Worm (Caenorhabditis elegans): ENCODE results near the gene tag-281.

Gene tag-281

ce11 chrII:12499969-12500368, 40.4 kb downstream of the tag-281 start:
- TF ChIP-seq unc-62 (GFP tag; optimal IDR thresholded peaks at IDR 0.05) (no peak), ces-1 (GFP tag; optimal IDR thresholded peaks at IDR 0.05) (peak; percentile 91)

ce11 chrII:12502784-12503183, 43.2 kb downstream of the tag-281 start, which contains the start of gene ador-1:
Gene ador-1 (minus strand): TSS chrII:12502884.
- no peak for TF ChIP-seq elt-1 (tag; optimal IDR thresholded peaks at IDR 0.05; ENCODE audit: borderline replicate concordance, insufficient read depth)
- TF ChIP-seq ces-1 (GFP tag; optimal IDR thresholded peaks at IDR 0.05), result no peak
- TF ChIP-seq mep-1 (tag; optimal IDR thresholded peaks at IDR 0.05), result no peak
- TF ChIP-seq snpc-4 (tag; optimal IDR thresholded peaks at IDR 0.05), result no peak
- no peak for TF ChIP-seq nhr-2 (tag; optimal IDR thresholded peaks at IDR 0.05)
- TF ChIP-seq nhr-12 (tag; optimal IDR thresholded peaks at IDR 0.05), result no peak
- no peak for TF ChIP-seq ceh-83 (GFP tag; optimal IDR thresholded peaks at IDR 0.05)
- no peak for TF ChIP-seq mls-2 (tag; optimal IDR thresholded peaks at IDR 0.05)
- no peak for TF ChIP-seq bed-3 (GFP tag; optimal IDR thresholded peaks at IDR 0.05)
- TF ChIP-seq mab-5 (tag; optimal IDR thresholded peaks at IDR 0.05), result no peak
- TF ChIP-seq elt-3 (tag; optimal IDR thresholded peaks at IDR 0.05), result no peak
- no peak for TF ChIP-seq lsy-2 (tag; optimal IDR thresholded peaks at IDR 0.05)
- TF ChIP-seq ceh-43 (GFP tag; optimal IDR thresholded peaks at IDR 0.05), result no peak
- TF ChIP-seq lin-32 (GFP tag; optimal IDR thresholded peaks at IDR 0.05), result no peak
- TF ChIP-seq unc-120 (tag; optimal IDR thresholded peaks at IDR 0.05; ENCODE audit: poor library complexity, severe bottlenecking), result no peak
- no peak for TF ChIP-seq nhr-76 (tag; optimal IDR thresholded peaks at IDR 0.05)

ce11 chrII:12506511-12506910, 47.0 kb downstream of the tag-281 start:
- TF ChIP-seq ztf-11 (tag; optimal IDR thresholded peaks at IDR 0.05) (no peak), blmp-1 (tag; optimal IDR thresholded peaks at IDR 0.05) (no peak), cnd-1 (tag; optimal IDR thresholded peaks at IDR 0.05) (no peak)

- TF ChIP-seq unc-62 (GFP tag; optimal IDR thresholded peaks at IDR 0.05), result no peak
- TF ChIP-seq unc-120 (tag; optimal IDR thresholded peaks at IDR 0.05; ENCODE audit: poor library complexity, severe bottlenecking), result no peak
- no peak for TF ChIP-seq cnd-1 (tag; optimal IDR thresholded peaks at IDR 0.05)
- no peak for TF ChIP-seq ham-2 (GFP tag; optimal IDR thresholded peaks at IDR 0.05)
- TF ChIP-seq nhr-12 (tag; optimal IDR thresholded peaks at IDR 0.05), result no peak
- TF ChIP-seq nhr-28 (tag; optimal IDR thresholded peaks at IDR 0.05), result no peak
- TF ChIP-seq nhr-2 (tag; optimal IDR thresholded peaks at IDR 0.05), result no peak
- no peak for TF ChIP-seq zip-8 (tag; optimal IDR thresholded peaks at IDR 0.05)
- no peak for TF ChIP-seq nhr-237 (tag; optimal IDR thresholded peaks at IDR 0.05)
- no peak for TF ChIP-seq mab-5 (tag; optimal IDR thresholded peaks at IDR 0.05)
- TF ChIP-seq mep-1 (tag; optimal IDR thresholded peaks at IDR 0.05), result no peak
- no peak for TF ChIP-seq nhr-76 (tag; optimal IDR thresholded peaks at IDR 0.05)
Measured at ce11 chrII:12507038-12507437, 47.5 kb downstream of the tag-281 start, which contains the start of gene srh-68. Gene srh-68 (plus strand): TSS chrII:12507338.

ce11 chrII:12508650-12509049, 49.1 kb downstream of the tag-281 start, which contains the start of gene srh-67:
Gene srh-67 (plus strand): TSS chrII:12508950.
- no peak for TF ChIP-seq sptf-1 (tag; optimal IDR thresholded peaks at IDR 0.05)
- no peak for TF ChIP-seq ham-2 (GFP tag; optimal IDR thresholded peaks at IDR 0.05)
